Worm (Caenorhabditis elegans): ENCODE measurements around the gene srg-47.

- TF ChIP-seq nhr-11 (tag; optimal IDR thresholded peaks at IDR 0.05) (no peak), pha-4 (GFP tag; IDR thresholded peaks at IDR 0.05) (no peak), pha-4 (tag; optimal IDR thresholded peaks at IDR 0.05) (no peak), fkh-10 (GFP tag; optimal IDR thresholded peaks at IDR 0.05) (no peak), unc-62 (GFP tag; optimal IDR thresholded peaks at IDR 0.05 in 1 of 2) (peak in 1 of 2 experiments; percentile 66), unc-62 (tag; optimal IDR thresholded peaks at IDR 0.05) (no peak), F49E8.2 (tag; optimal IDR thresholded peaks at IDR 0.05; ENCODE audit: borderline replicate concordance) (no peak), nhr-102 (tag; optimal IDR thresholded peaks at IDR 0.05) (no peak), lsy-2 (tag; optimal IDR thresholded peaks at IDR 0.05) (no peak), snpc-4 (tag; optimal IDR thresholded peaks at IDR 0.05) (no peak), fos-1 (tag; optimal IDR thresholded peaks at IDR 0.05) (no peak), nhr-25 (tag; optimal IDR thresholded peaks at IDR 0.05; ENCODE audit: borderline replicate concordance, insufficient read depth) (no peak)
These were observed 47.5 kb downstream of the srg-47 start for ce11 chrV:14508556-14508955.

All from whole organism, L4 larva.